Fruit fly (Drosophila melanogaster) whole organism, embryonic: ENCODE results near the gene CG2767.
A peak's percentile ranks its signal among the peaks of the same experiment; 100 is the strongest.

Experiments used
- Atf6 ChIP-seq: fragments of 200-800 bp; sonication (Bioruptor generic); IDR thresholded peaks from 2 replicates; pipeline ENCODE4 v1.3.6; 2022; ENCODE audit warnings: missing biosample characterization, missing genetic modification characterization
- Awh ChIP-seq: fragments of 200-800 bp; sonication (Bioruptor generic); IDR thresholded peaks from 2 replicates; pipeline ENCODE4, ENCODE4 v1.3.6; 2022; ENCODE audit warnings: missing biosample characterization, missing genetic modification characterization
- CG10565 ChIP-seq: fragments of 200-800 bp; sonication (Bioruptor generic); optimal IDR thresholded peaks from 3 replicates; lab custom pipeline; 2016; ENCODE audit warnings: missing biosample characterization, mild to moderate bottlenecking, missing genetic modification characterization
- CG10979 ChIP-seq: fragments of 200-800 bp; sonication (Bioruptor generic); optimal IDR thresholded peaks from 2 replicates; lab custom pipeline; 2018; ENCODE audit warnings: missing biosample characterization, mild to moderate bottlenecking, missing genetic modification characterization, moderate library complexity
- CG11504 ChIP-seq: fragments of 200-800 bp; sonication (Bioruptor generic); optimal IDR thresholded peaks from 3 replicates; lab custom pipeline; 2019; ENCODE audit warnings: missing biosample characterization, mild to moderate bottlenecking, missing genetic modification characterization, moderate library complexity
- CG1529 ChIP-seq: fragments of 200-800 bp; sonication (Bioruptor generic); optimal IDR thresholded peaks from 3 replicates; lab custom pipeline; 2018; ENCODE audit warnings: missing biosample characterization, missing genetic modification characterization
- CG15696 ChIP-seq: fragments of 200-800 bp; sonication (Bioruptor generic); optimal IDR thresholded peaks from 2 replicates; lab custom pipeline; 2019; ENCODE audit warnings: missing biosample characterization, mild to moderate bottlenecking, missing genetic modification characterization, moderate library complexity
- CG16863 ChIP-seq: fragments of 200-800 bp; sonication (Bioruptor generic); optimal IDR thresholded peaks from 3 replicates; lab custom pipeline; 2016; ENCODE audit warnings: missing biosample characterization, missing genetic modification characterization
- CG17612 ChIP-seq: fragments of 200-800 bp; sonication (Bioruptor generic); IDR thresholded peaks from 2 replicates; pipeline ENCODE4 v1.3.6; 2022; ENCODE audit warnings: missing biosample characterization, missing genetic modification characterization
- CG18599 ChIP-seq: fragments of 200-800 bp; sonication (Bioruptor generic); optimal IDR thresholded peaks from 3 replicates; lab custom pipeline; 2017; ENCODE audit warnings: missing biosample characterization, missing genetic modification characterization, mild to moderate bottlenecking, moderate library complexity, missing genetic modification reagents
- CG31441 ChIP-seq: fragments of 200-800 bp; sonication (Bioruptor generic); IDR thresholded peaks from 2 replicates; pipeline ENCODE4 v1.3.6; 2022; ENCODE audit warnings: missing biosample characterization, missing genetic modification characterization
- CG3163 ChIP-seq: fragments of 200-800 bp; sonication (Bioruptor generic); optimal IDR thresholded peaks from 3 replicates; lab custom pipeline; 2016; ENCODE audit warnings: missing biosample characterization, missing genetic modification characterization
- CG34376 ChIP-seq: fragments of 200-800 bp; sonication (Bioruptor generic); optimal IDR thresholded peaks from 2 replicates; lab custom pipeline; 2018; ENCODE audit warnings: missing biosample characterization, mild to moderate bottlenecking, missing genetic modification characterization
- CG4424 ChIP-seq: fragments of 200-800 bp; sonication (Bioruptor generic); optimal IDR thresholded peaks from 3 replicates; lab custom pipeline; 2016; ENCODE audit warnings: missing biosample characterization, missing genetic modification characterization
- CG6689 ChIP-seq: fragments of 200-800 bp; sonication (Bioruptor generic); IDR thresholded peaks from 2 replicates; pipeline ENCODE4 v1.3.6; 2022; ENCODE audit warnings: missing biosample characterization, missing genetic modification characterization
- CG6765 ChIP-seq: fragments of 200-800 bp; sonication (Bioruptor generic); optimal IDR thresholded peaks from 3 replicates; lab custom pipeline; 2017; ENCODE audit warnings: missing biosample characterization, mild to moderate bottlenecking, missing genetic modification characterization
- CG7357 ChIP-seq: fragments of 200-800 bp; sonication (Bioruptor generic); IDR thresholded peaks from 3 replicates; pipeline ENCODE4 v1.3.6; 2022; ENCODE audit warnings: missing biosample characterization, missing genetic modification characterization
- CG7745 ChIP-seq: fragments of 200-800 bp; sonication (Bioruptor generic); optimal IDR thresholded peaks from 2 replicates; lab custom pipeline; 2018; ENCODE audit warnings: missing biosample characterization, mild to moderate bottlenecking, missing genetic modification characterization, moderate library complexity
- CG7928 ChIP-seq: fragments of 200-800 bp; sonication (Bioruptor generic); optimal IDR thresholded peaks from 2 replicates; lab custom pipeline; 2017; ENCODE audit warnings: missing biosample characterization, mild to moderate bottlenecking, missing genetic modification characterization
- CG7987 ChIP-seq: fragments of 200-800 bp; sonication (Bioruptor generic); optimal IDR thresholded peaks from 2 replicates; lab custom pipeline; 2018; ENCODE audit warnings: missing biosample characterization, mild to moderate bottlenecking, missing genetic modification characterization, moderate library complexity
- CG9215 ChIP-seq: fragments of 200-800 bp; sonication (Bioruptor generic); IDR thresholded peaks from 2 replicates; pipeline ENCODE4 v1.3.6; 2022; ENCODE audit warnings: missing biosample characterization, missing genetic modification characterization
- CHES-1-like ChIP-seq: fragments of 200-800 bp; sonication (Bioruptor generic); optimal IDR thresholded peaks from 2 replicates; lab custom pipeline; 2016; ENCODE audit warnings: missing biosample characterization, missing genetic modification characterization
- D19B ChIP-seq: fragments of 200-800 bp; sonication (Bioruptor generic); optimal IDR thresholded peaks from 2 replicates; lab custom pipeline; 2017; ENCODE audit warnings: missing biosample characterization, mild to moderate bottlenecking, missing genetic modification characterization
- Dfd ChIP-seq, 2 experiments: fragments of >200 bp; optimal IDR thresholded peaks; 2 replicates each; lab custom pipeline; 2017; ENCODE audit warnings: missing biosample characterization in 2 of 2, missing genetic modification characterization in 2 of 2
- Doc3 ChIP-seq: fragments of 200-800 bp; sonication (Bioruptor generic); IDR thresholded peaks from 3 replicates; pipeline ENCODE4 v1.3.6; 2022; ENCODE audit warnings: missing biosample characterization, missing genetic modification characterization; ENCODE audit not compliant: partially characterized antibody
- Drgx ChIP-seq: fragments of 200-800 bp; sonication (Bioruptor generic); IDR thresholded peaks from 2 replicates; pipeline ENCODE4 v1.3.6; 2022; ENCODE audit warnings: missing biosample characterization, missing genetic modification characterization
- Hmx ChIP-seq: fragments of 200-800 bp; sonication (Bioruptor generic); optimal IDR thresholded peaks from 2 replicates; lab custom pipeline; 2016; ENCODE audit warnings: missing biosample characterization, missing genetic modification characterization
- NC2β ChIP-seq: fragments of 200-800 bp; sonication (Bioruptor generic); optimal IDR thresholded peaks from 2 replicates; lab custom pipeline; 2016; ENCODE audit warnings: missing biosample characterization, missing genetic modification characterization
- NK7.1 ChIP-seq: fragments of 200-800 bp; sonication (Bioruptor generic); optimal IDR thresholded peaks from 3 replicates; lab custom pipeline; 2016; ENCODE audit warnings: missing biosample characterization, missing genetic modification characterization
- NfI ChIP-seq: fragments of 200-800 bp; sonication (Bioruptor generic); optimal IDR thresholded peaks from 3 replicates; lab custom pipeline; 2018; ENCODE audit warnings: missing biosample characterization, mild to moderate bottlenecking, missing genetic modification characterization, moderate library complexity
- Opbp ChIP-seq: fragments of 200-800 bp; sonication (Bioruptor generic); IDR thresholded peaks from 3 replicates; pipeline ENCODE4 v1.3.6; 2022; ENCODE audit warnings: missing biosample characterization, missing genetic modification characterization; ENCODE audit not compliant: partially characterized antibody
- Poxn ChIP-seq: fragments of 200-800 bp; sonication (Bioruptor generic); IDR thresholded peaks from 2 replicates; pipeline ENCODE4 v1.3.6; 2022; ENCODE audit warnings: missing biosample characterization, missing genetic modification characterization
- Sry-δ ChIP-seq: fragments of 200-800 bp; sonication (Bioruptor generic); optimal IDR thresholded peaks from 2 replicates; lab custom pipeline; 2016; ENCODE audit warnings: missing biosample characterization, missing genetic modification characterization
- Usf ChIP-seq: fragments of 200-800 bp; sonication (Bioruptor generic); optimal IDR thresholded peaks from 2 replicates; lab custom pipeline; 2017; ENCODE audit warnings: missing genotype, missing biosample characterization, missing genetic modification characterization
- YL-1 ChIP-seq: fragments of 200-800 bp; sonication (Bioruptor generic); optimal IDR thresholded peaks from 3 replicates; lab custom pipeline; 2017; ENCODE audit warnings: missing biosample characterization, mild to moderate bottlenecking, missing genetic modification characterization
- ac ChIP-seq: fragments of 200-800 bp; sonication (Bioruptor generic); optimal IDR thresholded peaks from 3 replicates; lab custom pipeline; 2017; ENCODE audit warnings: missing biosample characterization, mild to moderate bottlenecking, missing genetic modification characterization
- bigmax ChIP-seq: fragments of 200-800 bp; sonication (Bioruptor generic); optimal IDR thresholded peaks from 2 replicates; lab custom pipeline; 2018; ENCODE audit warnings: missing biosample characterization, mild to moderate bottlenecking, missing genetic modification characterization
- cato ChIP-seq: fragments of 200-800 bp; sonication (Bioruptor generic); optimal IDR thresholded peaks from 2 replicates; lab custom pipeline; 2016; ENCODE audit warnings: missing biosample characterization, missing genetic modification characterization, borderline replicate concordance
- cg ChIP-seq: fragments of 200-800 bp; sonication (Bioruptor generic); optimal IDR thresholded peaks from 3 replicates; lab custom pipeline; 2019; ENCODE audit warnings: missing biosample characterization, mild to moderate bottlenecking, missing genetic modification characterization, moderate library complexity
- cwo ChIP-seq: fragments of 200-800 bp; sonication (Bioruptor generic); optimal IDR thresholded peaks from 3 replicates; lab custom pipeline; 2017; ENCODE audit warnings: missing biosample characterization, missing genetic modification characterization, mild to moderate bottlenecking, moderate library complexity, missing genetic modification reagents
- esg ChIP-seq: fragments of 200-800 bp; sonication (Bioruptor generic); conservative IDR thresholded peaks from 2 replicates; pipeline ENCODE4 v1.3.6; 2022; ENCODE audit warnings: missing biosample characterization, missing genetic modification characterization
- her ChIP-seq: fragments of 200-800 bp; sonication (Bioruptor generic); optimal IDR thresholded peaks from 2 replicates; lab custom pipeline; 2016; ENCODE audit warnings: missing biosample characterization, missing genetic modification characterization
- luna ChIP-seq: fragments of 200-800 bp; sonication (Bioruptor generic); optimal IDR thresholded peaks from 2 replicates; lab custom pipeline; 2016; ENCODE audit warnings: missing biosample characterization, missing genetic modification characterization
- otp ChIP-seq: fragments of 200-800 bp; sonication (Bioruptor generic); IDR thresholded peaks from 3 replicates; pipeline ENCODE4, ENCODE4 v1.3.6; 2022; ENCODE audit warnings: missing biosample characterization, missing genetic modification characterization
- row ChIP-seq: fragments of 200-800 bp; sonication (Bioruptor generic); IDR thresholded peaks from 3 replicates; pipeline ENCODE4 v1.3.6; 2022; ENCODE audit warnings: missing biosample characterization, missing genetic modification characterization
- shn ChIP-seq: fragments of 200-800 bp; sonication (Bioruptor generic); optimal IDR thresholded peaks from 3 replicates; lab custom pipeline; 2016; ENCODE audit warnings: missing biosample characterization, missing genetic modification characterization
- ssp ChIP-seq: fragments of 200-800 bp; sonication (Bioruptor generic); IDR thresholded peaks from 2 replicates; pipeline ENCODE4 v1.3.6; 2022; ENCODE audit warnings: missing biosample characterization, missing genetic modification characterization
- tin ChIP-seq: fragments of 200-800 bp; sonication (Bioruptor generic); optimal IDR thresholded peaks from 3 replicates; lab custom pipeline; 2016; ENCODE audit warnings: missing biosample characterization, missing genetic modification characterization
- trh ChIP-seq: fragments of 200-800 bp; sonication (Bioruptor generic); optimal IDR thresholded peaks from 2 replicates; lab custom pipeline; 2016; ENCODE audit warnings: missing biosample characterization, missing genetic modification characterization
- vvl ChIP-seq: fragments of 200-800 bp; sonication (Bioruptor generic); IDR thresholded peaks from 2 replicates; pipeline ENCODE4 v1.3.6; 2022; ENCODE audit warnings: missing biosample characterization, missing genetic modification characterization
- wek ChIP-seq: fragments of 200-800 bp; sonication (Bioruptor generic); optimal IDR thresholded peaks from 3 replicates; lab custom pipeline; 2018; ENCODE audit warnings: missing biosample characterization, mild to moderate bottlenecking, missing genetic modification characterization, moderate library complexity
- zfh2 ChIP-seq: fragments of 200-800 bp; sonication (Bioruptor generic); optimal IDR thresholded peaks from 2 replicates; lab custom pipeline; 2016; ENCODE audit warnings: missing biosample characterization, missing genetic modification characterization

The CG2767 gene

DNA sequence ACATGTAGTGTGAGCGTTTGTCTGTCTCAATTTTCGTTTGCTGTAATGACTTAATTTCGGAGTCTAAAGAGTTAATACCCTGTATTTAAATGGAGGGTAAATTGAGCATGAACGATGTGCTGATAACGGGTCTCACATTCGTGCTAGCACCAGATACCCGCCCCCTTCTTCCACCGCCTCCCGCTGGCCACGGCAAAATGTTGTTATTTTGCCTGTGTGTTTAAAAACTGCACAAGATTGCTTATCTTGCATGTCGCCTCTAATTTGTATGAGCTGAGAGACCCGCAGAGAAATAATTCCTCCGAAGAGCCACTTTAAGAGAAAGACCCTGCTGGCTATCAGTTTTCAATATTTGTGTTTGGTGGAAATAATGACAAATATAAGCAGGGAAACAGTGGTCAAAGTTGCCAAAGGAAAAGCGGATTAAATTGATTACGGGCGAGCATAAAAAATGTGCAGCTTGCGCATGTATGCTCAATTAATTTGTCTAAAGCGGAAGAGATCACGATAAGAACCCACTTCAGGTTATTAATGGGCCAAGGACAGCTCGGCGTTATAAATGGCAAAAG, 43.1 kb downstream of the CG2767 start (continued):
- TF ChIP-seq CG18599 (GFP tag; lab: Kevin White, UChicago) (no peak), CG4424 (GFP tag; lab: Kevin White, UChicago) (no peak), esg (GFP tag; lab: Robert Waterston, UW) (no peak), CG7745 (no peak), Drgx (GFP tag; lab: Robert Waterston, UW) (0 out of 2 replicates have a peak, but pooled peaks have one; percentile 24), Awh (GFP tag; lab: Robert Waterston, UW) (no peak), CG34376 (GFP tag; lab: Kevin White, UChicago) (peak; percentile 8), cwo (peak; percentile 6), cg (no peak), CG7987 (GFP tag; lab: Kevin White, UChicago) (no peak), trh (GFP tag; lab: Kevin White, UChicago) (no peak), bigmax (GFP tag; lab: Kevin White, UChicago) (no peak), CG10979 (no peak), vvl (GFP tag; lab: Robert Waterston, UW) (no peak), CG3163 (GFP tag; lab: Kevin White, UChicago) (peak; percentile 58), CG6765 (no peak), otp (GFP tag; lab: Robert Waterston, UW) (no peak), CG10565 (no peak), CG16863 (GFP tag; lab: Kevin White, UChicago) (no peak), CG9215 (GFP tag; lab: Robert Waterston, UW) (no peak), tin (no peak), CG31441 (GFP tag; lab: Robert Waterston, UW) (no peak), NfI (GFP tag; lab: Kevin White, UChicago) (no peak), Usf (GFP tag; lab: Kevin White, UChicago) (no peak), cato (GFP tag; lab: Kevin White, UChicago) (no peak), CG1529 (GFP tag; lab: Kevin White, UChicago) (no peak), Hmx (GFP tag; lab: Kevin White, UChicago) (no peak), her (no peak), CG15696 (tag; lab: Kevin White, UChicago) (peak; percentile 13), CHES-1-like (no peak), Dfd (GFP tag; optimal IDR thresholded peaks at IDR 0.05; lab: Kevin White, UChicago) (no peak), shn (GFP tag; lab: Kevin White, UChicago) (no peak), luna (GFP tag; lab: Kevin White, UChicago) (no peak), Opbp (no peak), Poxn (no peak), ac (no peak), Doc3 (GFP tag; lab: Robert Waterston, UW) (no peak), YL-1 (no peak), CG11504 (tag; lab: Kevin White, UChicago) (peak; percentile 82), wek (GFP tag; lab: Kevin White, UChicago) (no peak), CG7357 (GFP tag; lab: Robert Waterston, UW) (no peak), NC2β (GFP tag; lab: Kevin White, UChicago) (no peak), CG7928 (GFP tag; lab: Kevin White, UChicago) (no peak), CG6689 (no peak), Atf6 (GFP tag; lab: Robert Waterston, UW) (no peak), ssp (no peak), CG17612 (no peak), row (GFP tag; lab: Robert Waterston, UW) (0 out of 3 replicates have a peak, but pooled peaks have one; percentile 16), zfh2 (GFP tag; lab: Kevin White, UChicago) (no peak), NK7.1 (GFP tag; lab: Kevin White, UChicago) (no peak), D19B (peak; percentile 95), Sry-δ (GFP tag; lab: Kevin White, UChicago) (no peak)
